Fruit fly (Drosophila melanogaster): ENCODE results near the gene CG34155.
A peak's percentile ranks its signal among the peaks of the same experiment; 100 is the strongest.

The CG34155 gene

dm6 chr3R:30550044-30550443 lies 10.0 kb downstream of the CG34155 start:
- TF ChIP-seq CG4282 (GFP tag; optimal IDR thresholded peaks at IDR 0.05) (no peak), emc (GFP tag; optimal IDR thresholded peaks at IDR 0.05) (no peak), tna (GFP tag; IDR thresholded peaks at IDR 0.05; ENCODE audit: partially characterized antibody) (no peak), CG2712 (tag; optimal IDR thresholded peaks at IDR 0.05) (no peak), Hmr (GFP tag; optimal IDR thresholded peaks at IDR 0.05) (peak; percentile 62), caup (GFP tag; optimal IDR thresholded peaks at IDR 0.05; ENCODE audit: severe bottlenecking) (peak; percentile 24), trem (tag; optimal IDR thresholded peaks at IDR 0.05) (no peak), CG9932 (GFP tag; IDR thresholded peaks at IDR 0.05) (peak; percentile 27), CG4707 (GFP tag; optimal IDR thresholded peaks at IDR 0.05) (no peak), bcd (GFP tag; optimal IDR thresholded peaks at IDR 0.05) (no peak), Oli (tag; optimal IDR thresholded peaks at IDR 0.05) (no peak), gfzf (GFP tag; optimal IDR thresholded peaks at IDR 0.05) (no peak), bowl (GFP tag; IDR thresholded peaks at IDR 0.05) (no peak), CG11456 (GFP tag; IDR thresholded peaks at IDR 0.05) (no peak), CG12299 (tag; optimal IDR thresholded peaks at IDR 0.05) (no peak), CG11560 (tag; IDR thresholded peaks at IDR 0.05) (no peak), CG16779 (GFP tag; IDR thresholded peaks at IDR 0.05) (no peak), CG1832 (GFP tag; optimal IDR thresholded peaks at IDR 0.05) (no peak), ara (GFP tag; IDR thresholded peaks at IDR 0.05) (no peak), pan (optimal IDR thresholded peaks at IDR 0.05) (no peak), pan (GFP tag; optimal IDR thresholded peaks at IDR 0.05 in 1 of 2, IDR thresholded peaks at IDR 0.05 in 1 of 2) (peak in 1 of 2 experiments; percentile 38), CG10147 (GFP tag; optimal IDR thresholded peaks at IDR 0.05) (peak; percentile 4), Hmx (GFP tag; optimal IDR thresholded peaks at IDR 0.05) (no peak), CG4424 (GFP tag; optimal IDR thresholded peaks at IDR 0.05) (no peak), aop (GFP tag; IDR thresholded peaks at IDR 0.05) (no peak), wdn (GFP tag; IDR thresholded peaks at IDR 0.05) (no peak), Deaf1 (tag; optimal IDR thresholded peaks at IDR 0.05) (no peak), E2f2 (GFP tag; IDR thresholded peaks at IDR 0.05) (no peak), Dek (tag; optimal IDR thresholded peaks at IDR 0.05) (no peak), CG10321 (GFP tag; IDR thresholded peaks at IDR 0.05) (no peak), ttk (GFP tag; IDR thresholded peaks at IDR 0.05) (no peak), CG14050 (GFP tag; IDR thresholded peaks at IDR 0.05) (no peak), zf30C (GFP tag; optimal IDR thresholded peaks at IDR 0.05) (no peak), org-1 (GFP tag; optimal IDR thresholded peaks at IDR 0.05) (peak; percentile 22), mam (GFP tag; optimal IDR thresholded peaks at IDR 0.05) (peak; percentile 47), CG6689 (GFP tag; IDR thresholded peaks at IDR 0.05) (no peak), CG12155 (GFP tag; optimal IDR thresholded peaks at IDR 0.05) (no peak), CG12659 (GFP tag; optimal IDR thresholded peaks at IDR 0.05) (peak; percentile 7), CG8359 (GFP tag; optimal IDR thresholded peaks at IDR 0.05; ENCODE audit: borderline replicate concordance) (no peak), CG14441 (GFP tag; IDR thresholded peaks at IDR 0.05) (no peak), gce (GFP tag; IDR thresholded peaks at IDR 0.05) (no peak), nerfin-2 (GFP tag; IDR thresholded peaks at IDR 0.05; ENCODE audit: partially characterized antibody) (no peak), Hsf (GFP tag; optimal IDR thresholded peaks at IDR 0.05) (no peak), jigr1 (GFP tag; IDR thresholded peaks at IDR 0.05) (no peak), CG6791 (GFP tag; IDR thresholded peaks at IDR 0.05; ENCODE audit: partially characterized antibody) (no peak), fd3F (GFP tag; optimal IDR thresholded peaks at IDR 0.05) (no peak), CG3847 (GFP tag; IDR thresholded peaks at IDR 0.05) (0 out of 2 replicates have a peak, but pooled peaks have one; percentile 20), CG8765 (GFP tag; IDR thresholded peaks at IDR 0.05) (no peak), CG3407 (GFP tag; optimal IDR thresholded peaks at IDR 0.05) (no peak), dimm (GFP tag; IDR thresholded peaks at IDR 0.05) (no peak), Eip74EF (GFP tag; optimal IDR thresholded peaks at IDR 0.05) (no peak), bigmax (GFP tag; optimal IDR thresholded peaks at IDR 0.05) (no peak)

Data from whole organism, embryonic.